Fruit fly (Drosophila melanogaster) whole organism, pupa: Measurements from ENCODE around the gene Arpc1.

Experiments used
- CG15710 ChIP-seq: fragments of 200-800 bp; sonication (Bioruptor generic); optimal IDR thresholded peaks from 2 replicates; lab custom pipeline; 2018; ENCODE audit warnings: missing biosample characterization, mild to moderate bottlenecking, missing genetic modification characterization, moderate library complexity
- CG8159 ChIP-seq: fragments of 200-800 bp; sonication (Bioruptor generic); optimal IDR thresholded peaks from 3 replicates; lab custom pipeline; 2018; ENCODE audit warnings: missing biosample characterization, mild to moderate bottlenecking, missing genetic modification characterization, moderate library complexity
- EcR ChIP-seq: fragments of 200-800 bp; sonication (Bioruptor generic); optimal IDR thresholded peaks from 3 replicates; lab custom pipeline; 2019; ENCODE audit warnings: missing biosample characterization, missing genetic modification characterization, mild to moderate bottlenecking, moderate library complexity, missing genetic modification reagents
- fd96Ca ChIP-seq: fragments of 200-800 bp; sonication (Bioruptor generic); IDR thresholded peaks from 3 replicates; pipeline ENCODE4 v1.3.6; 2022; ENCODE audit warnings: missing biosample characterization, missing genetic modification characterization

DNA sequence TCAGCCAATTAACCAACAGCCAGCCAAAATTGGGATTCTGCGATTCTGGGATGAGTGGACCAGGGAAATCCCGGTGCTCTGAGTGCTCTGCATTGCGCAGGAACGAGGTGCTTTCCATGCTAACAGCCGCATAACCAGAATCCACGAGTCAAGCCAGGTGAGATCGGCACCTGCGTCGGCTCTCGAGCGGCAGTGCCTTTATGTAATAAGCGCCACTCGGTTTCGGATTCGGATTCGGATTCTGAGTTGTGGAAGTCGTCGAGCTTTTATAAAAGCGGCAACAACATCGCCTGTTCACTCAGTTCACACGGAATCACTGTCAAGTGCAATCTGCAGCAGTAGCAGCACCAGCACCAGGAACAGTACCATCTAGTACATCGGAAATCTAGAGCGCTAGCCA is 8.6 kb downstream of the Arpc1 start, which contains the start of gene b:
- TF ChIP-seq CG15710 (tag; lab: Kevin White, UChicago) (no peak), CG8159 (tag; lab: Kevin White, UChicago) (no peak), fd96Ca (no peak), EcR (GFP tag; lab: Kevin White, UChicago) (no peak)
